Worm (Caenorhabditis elegans): ENCODE data around the gene fbxa-165.
"Not testable (repeated sequence)": the region's sequence is repeated elsewhere in the genome, so short reads cannot be mapped to it uniquely, and the experiment has no call there.

DNA sequence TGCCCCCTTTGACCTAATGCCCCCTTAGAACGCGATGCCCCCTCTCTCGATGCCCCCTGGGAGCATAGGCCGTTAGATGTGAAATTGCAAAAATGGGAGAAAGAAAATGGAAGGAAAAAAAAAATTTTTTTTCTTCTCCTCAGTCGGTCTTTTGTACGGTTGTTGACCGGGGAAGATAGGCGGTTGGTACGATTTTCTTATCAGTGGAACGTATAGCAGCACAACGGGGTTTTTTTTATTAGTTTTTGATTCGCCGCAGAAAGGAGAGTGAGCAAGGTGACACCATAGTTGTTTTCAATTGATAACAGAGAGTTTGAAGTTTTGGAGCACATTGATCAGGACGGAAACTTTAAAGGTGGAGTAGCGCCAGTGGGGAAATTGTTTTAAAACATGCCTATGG is 43.4 kb upstream of the fbxa-165 start:
- not testable (repeated sequence) for TF ChIP-seq efl-1 (GFP tag; optimal IDR thresholded peaks at IDR 0.05); B0019.2 (GFP tag; conservative IDR thresholded peaks at IDR 0.05); snpc-4 (GFP tag; optimal IDR thresholded peaks at IDR 0.05); snpc-4 (tag; optimal IDR thresholded peaks at IDR 0.05); lsl-1 (GFP tag; optimal IDR thresholded peaks at IDR 0.05); fkh-3 (tag; optimal IDR thresholded peaks at IDR 0.05); ZK185.1 (tag; optimal IDR thresholded peaks at IDR 0.05; ENCODE audit: poor library complexity, severe bottlenecking); nfya-2 (GFP tag; IDR thresholded peaks at IDR 0.05); sptf-2 (GFP tag; optimal IDR thresholded peaks at IDR 0.05); zfh-2 (GFP tag; conservative IDR thresholded peaks at IDR 0.05); ztf-28 (GFP tag; IDR thresholded peaks at IDR 0.05); K11D2.4 (GFP tag; IDR thresholded peaks at IDR 0.05); madf-8 (GFP tag; conservative IDR thresholded peaks at IDR 0.05); ama-1 (optimal IDR thresholded peaks at IDR 0.05); ama-1 (GFP tag; optimal IDR thresholded peaks at IDR 0.05)

All from whole organism, young adult.